Fruit fly (Drosophila melanogaster): ENCODE data around the gene AOX2.
A peak's percentile ranks its signal among the peaks of the same experiment; 100 is the strongest.

The AOX2 gene

dm6 chr3R:15547827-15548517 is 5.8 kb upstream of the AOX2 start, which contains the start of gene AOX3 (continued):
- 0 out of 2 replicates have a peak, but pooled peaks have one; percentile 21 for TF ChIP-seq esg (GFP tag; conservative IDR thresholded peaks at IDR 0.05)
- TF ChIP-seq h (optimal IDR thresholded peaks at IDR 0.05): no peak
- peak; percentile 33; the same call in 1 of the 2 replicates for TF ChIP-seq Ptx1 (GFP tag; IDR thresholded peaks at IDR 0.05)
- TF ChIP-seq CG5180 (GFP tag; optimal IDR thresholded peaks at IDR 0.05): no peak
- peak; percentile 20 for TF ChIP-seq lab (GFP tag; optimal IDR thresholded peaks at IDR 0.05)
- peak; percentile 50 for TF ChIP-seq CG3281 (GFP tag; optimal IDR thresholded peaks at IDR 0.05)
- TF ChIP-seq cwo (GFP tag; optimal IDR thresholded peaks at IDR 0.05): peak; percentile 93
- no peak for TF ChIP-seq ham (GFP tag; IDR thresholded peaks at IDR 0.05)
- peak; percentile 13 for TF ChIP-seq Abd-B (GFP tag; optimal IDR thresholded peaks at IDR 0.05)
- 0 out of 2 replicates have a peak, but pooled peaks have one; percentile 35 for TF ChIP-seq CG3847 (GFP tag; IDR thresholded peaks at IDR 0.05)

- TF ChIP-seq CG6854 (GFP tag; optimal IDR thresholded peaks at IDR 0.05) (no peak), chinmo (GFP tag; IDR thresholded peaks at IDR 0.05; ENCODE audit: partially characterized antibody) (0 out of 4 replicates have a peak, but pooled peaks have one; percentile 18), sens (GFP tag) (peak; percentile 54)
Observed at dm6 chr3R:15547226-15547625, 5.0 kb upstream of the AOX2 start.

dm6 chr3R:15540932-15541331 is 1.3 kb downstream of the AOX2 start:
- TF ChIP-seq CG7745 (tag; optimal IDR thresholded peaks at IDR 0.05): no peak
- no peak for TF ChIP-seq Opbp (GFP tag; IDR thresholded peaks at IDR 0.05; ENCODE audit: partially characterized antibody)
- no peak for TF ChIP-seq Usf (GFP tag; optimal IDR thresholded peaks at IDR 0.05)
- no peak for TF ChIP-seq Atf6 (GFP tag; IDR thresholded peaks at IDR 0.05)
- TF ChIP-seq Hey (tag; optimal IDR thresholded peaks at IDR 0.05): no peak
- no peak for TF ChIP-seq CG17328 (GFP tag; IDR thresholded peaks at IDR 0.05)
- no peak for TF ChIP-seq unpg (GFP tag; optimal IDR thresholded peaks at IDR 0.05)
- no peak for TF ChIP-seq MESR4 (GFP tag; optimal IDR thresholded peaks at IDR 0.05)
- no peak for TF ChIP-seq CG18476 (GFP tag; optimal IDR thresholded peaks at IDR 0.05)
- TF ChIP-seq CG7987 (GFP tag; optimal IDR thresholded peaks at IDR 0.05): no peak
- no peak for TF ChIP-seq stwl (tag; optimal IDR thresholded peaks at IDR 0.05)
- no peak for TF ChIP-seq NfI (GFP tag; optimal IDR thresholded peaks at IDR 0.05)
- no peak for TF ChIP-seq Hr78 (GFP tag; optimal IDR thresholded peaks at IDR 0.05)
- no peak for TF ChIP-seq GATAe (GFP tag; conservative IDR thresholded peaks at IDR 0.05)
- TF ChIP-seq Fer3 (tag; optimal IDR thresholded peaks at IDR 0.05): no peak

dm6 chr3R:15536918-15537716 is 5.1 kb downstream of the AOX2 start, which contains the start of gene AOX1:
Gene AOX1 (minus strand): TSS chr3R:15537292.
- no peak for TF ChIP-seq GATAe (GFP tag; conservative IDR thresholded peaks at IDR 0.05)
- peak; percentile 76; the same call in 2 of the 4 replicates for TF ChIP-seq chinmo (GFP tag; IDR thresholded peaks at IDR 0.05; ENCODE audit: partially characterized antibody)
- peak; percentile 28 for TF ChIP-seq cwo (GFP tag; optimal IDR thresholded peaks at IDR 0.05)
- TF ChIP-seq Trl (optimal IDR thresholded peaks at IDR 0.05): peak; percentile 14 to 81
- no peak for TF ChIP-seq Trl (GFP tag; optimal IDR thresholded peaks at IDR 0.05)
- peak in 1 of 2 experiments; percentile 73 for TF ChIP-seq Pdp1 (GFP tag; optimal IDR thresholded peaks at IDR 0.05)
- TF ChIP-seq ftz-f1 (GFP tag; optimal IDR thresholded peaks at IDR 0.05): peak; percentile 16
- no peak for TF ChIP-seq h (optimal IDR thresholded peaks at IDR 0.05)
- peak; percentile 62 for TF ChIP-seq Jarid2 (GFP tag; optimal IDR thresholded peaks at IDR 0.05)
- peak; percentile 27 for TF ChIP-seq CG34376 (GFP tag; optimal IDR thresholded peaks at IDR 0.05)
- peak; percentile 63 for TF ChIP-seq CG3163 (GFP tag; optimal IDR thresholded peaks at IDR 0.05)
- TF ChIP-seq CG32532 (GFP tag; IDR thresholded peaks at IDR 0.05): peak; percentile 41; the same call in 1 of the 2 replicates
- TF ChIP-seq inv (GFP tag; IDR thresholded peaks at IDR 0.05; ENCODE audit: partially characterized antibody): peak; percentile 24; the same call in 1 of the 2 replicates
- TF ChIP-seq dm (GFP tag; optimal IDR thresholded peaks at IDR 0.05): no peak

Data from whole organism, embryonic.